Worm (Caenorhabditis elegans) whole organism, L2 larva: Measurements from ENCODE around the gene dib-1.
A peak's percentile ranks its signal among the peaks of the same experiment; 100 is the strongest.

ENCODE experiments used
- C34F6.9 ChIP-seq: fragments of 150-350 bp; optimal IDR thresholded peaks from 2 replicates; lab custom pipeline; 2014; ENCODE audit warnings: missing biosample characterization, missing genetic modification characterization
- F13H6.1 ChIP-seq: sonication (generic microtip); optimal IDR thresholded peaks from 2 replicates; lab custom pipeline; 2016; ENCODE audit warnings: missing genetic modification characterization, missing compliant biosample characterization
- R02D3.7 ChIP-seq: fragments of 150-350 bp; optimal IDR thresholded peaks from 2 replicates; lab custom pipeline; 2014; ENCODE audit warnings: missing biosample characterization, missing genetic modification characterization
- Y55F3AM.14 ChIP-seq: fragments of 200-800 bp; sonication (Bioruptor generic); optimal IDR thresholded peaks from 2 replicates; lab custom pipeline; 2018; ENCODE audit warnings: mild to moderate bottlenecking, missing genetic modification characterization, missing compliant biosample characterization
- ZK546.5 ChIP-seq: sonication (generic microtip); optimal IDR thresholded peaks from 2 replicates; lab custom pipeline; 2017; ENCODE audit warnings: missing biosample characterization, missing genetic modification characterization
- alr-1 ChIP-seq: fragments of 150-350 bp; optimal IDR thresholded peaks from 2 replicates; lab custom pipeline; 2014; ENCODE audit warnings: missing biosample characterization, missing genetic modification characterization
- aly-2 ChIP-seq: fragments of 150-350 bp; optimal IDR thresholded peaks from 2 replicates; lab custom pipeline; 2014; ENCODE audit warnings: missing biosample characterization, missing genetic modification characterization
- ama-1 ChIP-seq: fragments of 150-350 bp; optimal IDR thresholded peaks from 2 replicates; lab custom pipeline; 2018; ENCODE audit warnings: inconsistent platforms
- blmp-1 ChIP-seq: sonication (generic microtip); optimal IDR thresholded peaks from 2 replicates; lab custom pipeline; 2017; ENCODE audit warnings: missing genetic modification characterization, mild to moderate bottlenecking, missing compliant biosample characterization, antibody characterized with exemption, moderate library complexity; ENCODE audit not compliant: insufficient read depth
- ceh-16 ChIP-seq: fragments of 150-350 bp; optimal IDR thresholded peaks from 2 replicates; lab custom pipeline; 2014; ENCODE audit warnings: missing biosample characterization, missing genetic modification characterization
- crh-2 ChIP-seq: sonication (generic microtip); optimal IDR thresholded peaks from 2 replicates; lab custom pipeline; 2017; ENCODE audit warnings: missing biosample characterization, missing genetic modification characterization
- elt-1 ChIP-seq: fragments of 150-350 bp; optimal IDR thresholded peaks from 2 replicates; lab custom pipeline; 2014; ENCODE audit warnings: missing biosample characterization, missing genetic modification characterization
- elt-3 ChIP-seq: sonication (generic microtip); optimal IDR thresholded peaks from 2 replicates; lab custom pipeline; 2017; ENCODE audit warnings: missing biosample characterization, missing genetic modification characterization
- fos-1 ChIP-seq: fragments of 150-350 bp; optimal IDR thresholded peaks from 2 replicates; lab custom pipeline; 2014; ENCODE audit warnings: missing biosample characterization, missing genetic modification characterization
- gmeb-1 ChIP-seq: fragments of 150-350 bp; optimal IDR thresholded peaks from 2 replicates; lab custom pipeline; 2014; ENCODE audit warnings: missing biosample characterization, missing genetic modification characterization
- lin-13 ChIP-seq: fragments of 150-350 bp; optimal IDR thresholded peaks from 2 replicates; lab custom pipeline; 2014; ENCODE audit warnings: missing biosample characterization, missing genetic modification reagents, missing genetic modification characterization
- lsy-2 ChIP-seq, 2 experiments: fragments of 150-350 bp in 1 of 2; sonication (generic microtip) in 1 of 2; optimal IDR thresholded peaks; 2 replicates each; lab custom pipeline; 2014 to 2017; ENCODE audit warnings: missing biosample characterization in 2 of 2, missing genetic modification characterization in 2 of 2
- mab-5 ChIP-seq: fragments of 150-350 bp; optimal IDR thresholded peaks from 2 replicates; lab custom pipeline; 2014; ENCODE audit warnings: missing biosample characterization, missing genetic modification characterization
- mdl-1 ChIP-seq, 2 experiments: fragments of 150-350 bp in 1 of 2; sonication (generic microtip) in 1 of 2; optimal IDR thresholded peaks; 2 replicates each; lab custom pipeline; 2017; ENCODE audit warnings: missing biosample characterization in 2 of 2, missing genetic modification characterization in 2 of 2
- nhr-11 ChIP-seq: fragments of 150-350 bp; optimal IDR thresholded peaks from 2 replicates; lab custom pipeline; 2014; ENCODE audit warnings: missing biosample characterization, missing genetic modification characterization
- nhr-12 ChIP-seq: fragments of 150-350 bp; optimal IDR thresholded peaks from 2 replicates; lab custom pipeline; 2014; ENCODE audit warnings: missing biosample characterization, missing genetic modification characterization
- nhr-129 ChIP-seq: fragments of 150-350 bp; optimal IDR thresholded peaks from 2 replicates; lab custom pipeline; 2014; ENCODE audit warnings: missing biosample characterization, missing genetic modification characterization
- nhr-21 ChIP-seq: fragments of 150-350 bp; optimal IDR thresholded peaks from 2 replicates; lab custom pipeline; 2014; ENCODE audit warnings: missing biosample characterization, missing genetic modification characterization
- nhr-23 ChIP-seq: fragments of 150-350 bp; optimal IDR thresholded peaks from 2 replicates; lab custom pipeline; 2014; ENCODE audit warnings: missing biosample characterization, missing genetic modification reagents, missing genetic modification characterization
- nhr-6 ChIP-seq: fragments of 150-350 bp; optimal IDR thresholded peaks from 2 replicates; lab custom pipeline; 2014; ENCODE audit warnings: missing biosample characterization, missing genetic modification characterization
- nhr-77 ChIP-seq: fragments of 150-350 bp; optimal IDR thresholded peaks from 2 replicates; lab custom pipeline; 2014; ENCODE audit warnings: missing biosample characterization, missing genetic modification characterization
- skn-1 ChIP-seq: sonication (generic microtip); optimal IDR thresholded peaks from 2 replicates; lab custom pipeline; 2017; ENCODE audit warnings: missing biosample characterization, missing genetic modification characterization
- sma-3 ChIP-seq: sonication (generic microtip); optimal IDR thresholded peaks from 2 replicates; lab custom pipeline; 2016; ENCODE audit warnings: missing genetic modification reagents, missing genetic modification characterization, missing compliant biosample characterization
- sma-9 ChIP-seq, 2 experiments: fragments of 150-350 bp in 1 of 2; sonication (generic microtip) in 1 of 2; optimal IDR thresholded peaks; 2 replicates each; lab custom pipeline; 2014 to 2016; ENCODE audit warnings: missing genetic modification characterization in 2 of 2, mild to moderate bottlenecking in 1 of 2, missing biosample characterization in 1 of 2, missing compliant biosample characterization in 1 of 2, missing genetic modification reagents in 1 of 2, moderate library complexity in 1 of 2
- snpc-4 ChIP-seq: fragments of 150-350 bp; optimal IDR thresholded peaks from 2 replicates; lab custom pipeline; 2014; ENCODE audit warnings: missing biosample characterization, missing genetic modification characterization
- unc-39 ChIP-seq: fragments of 150-350 bp; optimal IDR thresholded peaks from 2 replicates; lab custom pipeline; 2014; ENCODE audit warnings: missing biosample characterization, missing genetic modification characterization
- unc-55 ChIP-seq: fragments of 150-350 bp; sonication (generic microtip); optimal IDR thresholded peaks from 3 replicates; lab custom pipeline; 2014; ENCODE audit warnings: missing biosample characterization, missing genetic modification reagents, missing genetic modification characterization
- unc-62 ChIP-seq: fragments of 150-350 bp; optimal IDR thresholded peaks from 2 replicates; lab custom pipeline; 2014; ENCODE audit warnings: missing biosample characterization, missing genetic modification reagents, missing genetic modification characterization
- ztf-1 ChIP-seq: fragments of 200-800 bp; sonication (Bioruptor generic); conservative IDR thresholded peaks from 2 replicates; pipeline ENCODE4 v1.3.6; 2022; ENCODE audit warnings: missing genetic modification characterization, missing compliant biosample characterization
- ztf-11 ChIP-seq: sonication (generic microtip); optimal IDR thresholded peaks from 2 replicates; lab custom pipeline; 2017; ENCODE audit warnings: missing biosample characterization, missing genetic modification characterization
- ztf-4 ChIP-seq: fragments of 150-350 bp; optimal IDR thresholded peaks from 2 replicates; lab custom pipeline; 2014; ENCODE audit warnings: missing biosample characterization, missing genetic modification characterization

The dib-1 gene

ce11 chrIV:2846264-2846663 is 44.4 kb upstream of the dib-1 start, which contains the start of gene Y54G2A.40:
TSS of gene Y54G2A.40 (plus strand) at chrIV:2846476.
- TF ChIP-seq unc-55 (GFP tag; lab: Kevin White, UChicago), result peak; percentile 56
- peak; percentile 46 for TF ChIP-seq C34F6.9 (tag; lab: Kevin White, UChicago)
- TF ChIP-seq lin-13, result peak; percentile 10
- TF ChIP-seq fos-1 (tag; lab: Kevin White, UChicago), result no peak
- no peak for TF ChIP-seq Y55F3AM.14 (GFP tag; lab: Kevin White, UChicago)
- peak in 1 of 2 experiments; percentile 72 for TF ChIP-seq lsy-2 (tag; optimal IDR thresholded peaks at IDR 0.05; lab: Kevin White, UChicago)
- no peak for TF ChIP-seq sma-3 (GFP tag; lab: Kevin White, UChicago)
- TF ChIP-seq, all 48 proteins: peak for 4

ce11 chrIV:2849269-2849668 is 41.4 kb upstream of the dib-1 start:
- TF ChIP-seq mab-5 (no peak), ceh-16 (no peak), alr-1 (tag; lab: Kevin White, UChicago) (no peak), nhr-11 (tag; lab: Kevin White, UChicago) (no peak), ztf-4 (no peak), C34F6.9 (tag; lab: Kevin White, UChicago) (no peak), snpc-4 (tag; lab: Kevin White, UChicago) (no peak), unc-62 (GFP tag; lab: Kevin White, UChicago) (no peak), unc-55 (GFP tag; lab: Kevin White, UChicago) (no peak), Y55F3AM.14 (GFP tag; lab: Kevin White, UChicago) (no peak), elt-3 (no peak), elt-1 (tag; lab: Kevin White, UChicago) (no peak), unc-39 (tag; lab: Kevin White, UChicago) (no peak), sma-3 (GFP tag; lab: Kevin White, UChicago) (no peak), ama-1 (lab: Kevin White, UChicago) (no peak), fos-1 (tag; lab: Kevin White, UChicago) (no peak), crh-2 (tag; lab: Kevin White, UChicago) (no peak), lin-13 (no peak), nhr-129 (tag; lab: Kevin White, UChicago) (no peak)

ce11 chrIV:2850586-2850985 is 40.1 kb upstream of the dib-1 start, which contains the start of gene clec-85:
TSS of gene clec-85 (plus strand) at chrIV:2850886.
- TF ChIP-seq nhr-77 (tag; lab: Kevin White, UChicago), result no peak
- no peak for TF ChIP-seq R02D3.7 (tag; lab: Kevin White, UChicago)
- TF ChIP-seq crh-2 (tag; lab: Kevin White, UChicago), result no peak
- TF ChIP-seq gmeb-1, result no peak
- no peak for TF ChIP-seq mdl-1 (tag; optimal IDR thresholded peaks at IDR 0.05; lab: Kevin White, UChicago)
- TF ChIP-seq elt-3, result no peak
- TF ChIP-seq unc-55 (GFP tag; lab: Kevin White, UChicago), result no peak
- no peak for TF ChIP-seq sma-3 (GFP tag; lab: Kevin White, UChicago)
- TF ChIP-seq nhr-21, result no peak
- no peak for TF ChIP-seq aly-2 (tag; lab: Kevin White, UChicago)
- no peak for TF ChIP-seq nhr-6 (tag; lab: Kevin White, UChicago)
- TF ChIP-seq nhr-12 (tag; lab: Kevin White, UChicago), result no peak
- TF ChIP-seq skn-1 (tag; lab: Kevin White, UChicago), result no peak
- TF ChIP-seq sma-9 (GFP tag; optimal IDR thresholded peaks at IDR 0.05; lab: Kevin White, UChicago), result no peak
- no peak for TF ChIP-seq sma-9 (tag; optimal IDR thresholded peaks at IDR 0.05; lab: Kevin White, UChicago)
- no peak for TF ChIP-seq F13H6.1
- TF ChIP-seq C34F6.9 (tag; lab: Kevin White, UChicago), result no peak
- no peak for TF ChIP-seq lin-13
- no peak for TF ChIP-seq ztf-4
- TF ChIP-seq ama-1 (lab: Kevin White, UChicago), result no peak
- TF ChIP-seq ztf-1, result no peak

ce11 chrIV:2851625-2852024 is 39.1 kb upstream of the dib-1 start:
- no peak for TF ChIP-seq mdl-1 (tag; optimal IDR thresholded peaks at IDR 0.05; lab: Kevin White, UChicago)
- no peak for TF ChIP-seq nhr-6 (tag; lab: Kevin White, UChicago)
- no peak for TF ChIP-seq F13H6.1
- no peak for TF ChIP-seq nhr-23 (tag; lab: Kevin White, UChicago)
- TF ChIP-seq ceh-16, result no peak
- no peak for TF ChIP-seq alr-1 (tag; lab: Kevin White, UChicago)
- TF ChIP-seq ztf-11 (tag; lab: Kevin White, UChicago), result no peak
- TF ChIP-seq ztf-4, result no peak
- TF ChIP-seq elt-1 (tag; lab: Kevin White, UChicago), result no peak
- no peak for TF ChIP-seq nhr-77 (tag; lab: Kevin White, UChicago)
- no peak for TF ChIP-seq ZK546.5 (tag; lab: Kevin White, UChicago)
- TF ChIP-seq nhr-12 (tag; lab: Kevin White, UChicago), result no peak
- no peak for TF ChIP-seq blmp-1 (tag; lab: Kevin White, UChicago)
